Fruit fly (Drosophila melanogaster) whole organism, embryonic: Measurements from ENCODE around the gene CG15390.

Experiments used
- Awh ChIP-seq: fragments of 200-800 bp; sonication (Bioruptor generic); IDR thresholded peaks from 2 replicates; pipeline ENCODE4, ENCODE4 v1.3.6; 2022; ENCODE audit warnings: missing biosample characterization, missing genetic modification characterization
- Bteb2 ChIP-seq: fragments of 200-800 bp; sonication (Bioruptor generic); optimal IDR thresholded peaks from 2 replicates; lab custom pipeline; 2016; ENCODE audit warnings: missing biosample characterization, missing genetic modification characterization
- CG10209 ChIP-seq: fragments of 200-800 bp; sonication (Bioruptor generic); optimal IDR thresholded peaks from 3 replicates; lab custom pipeline; 2017; ENCODE audit warnings: missing biosample characterization, mild to moderate bottlenecking, missing genetic modification characterization, missing genetic modification reagents
- CG10366 ChIP-seq: fragments of 200-800 bp; sonication (Bioruptor generic); IDR thresholded peaks from 2 replicates; pipeline ENCODE4 v1.3.6; 2022; ENCODE audit warnings: missing biosample characterization, missing genetic modification characterization
- CG11247 ChIP-seq: fragments of 200-800 bp; sonication (Bioruptor generic); IDR thresholded peaks from 2 replicates; pipeline ENCODE4 v1.3.6; 2022; ENCODE audit warnings: missing biosample characterization, missing genetic modification characterization
- CG11504 ChIP-seq: fragments of 200-800 bp; sonication (Bioruptor generic); optimal IDR thresholded peaks from 3 replicates; lab custom pipeline; 2019; ENCODE audit warnings: missing biosample characterization, mild to moderate bottlenecking, missing genetic modification characterization, moderate library complexity
- CG14667 ChIP-seq: fragments of 200-800 bp; sonication (Bioruptor generic); IDR thresholded peaks from 2 replicates; pipeline ENCODE4 v1.3.6; 2022; ENCODE audit warnings: missing biosample characterization, missing genetic modification characterization
- CG17328 ChIP-seq: fragments of 200-800 bp; sonication (Bioruptor generic); IDR thresholded peaks from 2 replicates; pipeline ENCODE4 v1.3.6; 2022; ENCODE audit warnings: missing biosample characterization, missing genetic modification characterization
- CG17359 ChIP-seq: fragments of 200-800 bp; sonication (Bioruptor generic); optimal IDR thresholded peaks from 3 replicates; lab custom pipeline; 2018; ENCODE audit warnings: missing biosample characterization, mild to moderate bottlenecking, missing genetic modification characterization, moderate library complexity
- CG3995 ChIP-seq: fragments of 200-800 bp; sonication (Bioruptor generic); optimal IDR thresholded peaks from 3 replicates; lab custom pipeline; 2016; ENCODE audit warnings: missing biosample characterization, missing genetic modification characterization
- CG4707 ChIP-seq: fragments of 200-800 bp; sonication (Bioruptor generic); optimal IDR thresholded peaks from 2 replicates; lab custom pipeline; 2018; ENCODE audit warnings: missing biosample characterization, mild to moderate bottlenecking, missing genetic modification characterization, moderate library complexity
- CG7271 ChIP-seq: fragments of 200-800 bp; sonication (Bioruptor generic); optimal IDR thresholded peaks from 2 replicates; lab custom pipeline; 2018; ENCODE audit warnings: missing biosample characterization, mild to moderate bottlenecking, missing genetic modification characterization, moderate library complexity
- CG9727 ChIP-seq: fragments of 200-800 bp; sonication (Bioruptor generic); optimal IDR thresholded peaks from 3 replicates; lab custom pipeline; 2017; ENCODE audit warnings: missing biosample characterization, mild to moderate bottlenecking, missing genetic modification characterization
- D19B ChIP-seq: fragments of 200-800 bp; sonication (Bioruptor generic); optimal IDR thresholded peaks from 2 replicates; lab custom pipeline; 2017; ENCODE audit warnings: missing biosample characterization, mild to moderate bottlenecking, missing genetic modification characterization
- Ets65A ChIP-seq: fragments of 200-800 bp; sonication (Bioruptor generic); peaks from one replicate; lab custom pipeline; 2016; ENCODE audit warnings: missing biosample characterization, missing genetic modification characterization
- Fer2 ChIP-seq: fragments of 200-800 bp; sonication (Bioruptor generic); optimal IDR thresholded peaks from 2 replicates; lab custom pipeline; 2018; ENCODE audit warnings: missing biosample characterization, mild to moderate bottlenecking, missing genetic modification characterization, moderate library complexity
- H15 ChIP-seq: fragments of 200-800 bp; sonication (Bioruptor generic); IDR thresholded peaks from 3 replicates; pipeline ENCODE4 v1.3.6; 2022; ENCODE audit warnings: missing biosample characterization, missing genetic modification characterization
- H2.0 ChIP-seq: fragments of 200-800 bp; sonication (Bioruptor generic); IDR thresholded peaks from 2 replicates; pipeline ENCODE4 v1.3.6; 2022; ENCODE audit warnings: missing biosample characterization, missing genetic modification characterization
- Hr51 ChIP-seq, 2 experiments: fragments of 200-800 bp; sonication (Bioruptor generic); optimal IDR thresholded peaks; 2 replicates in 1 of 2; 3 replicates in 1 of 2; lab custom pipeline; 2016 to 2018; ENCODE audit warnings: missing biosample characterization in 2 of 2, missing genetic modification characterization in 2 of 2, mild to moderate bottlenecking in 1 of 2, moderate library complexity in 1 of 2
- Meics ChIP-seq: fragments of 200-800 bp; sonication (Bioruptor generic); optimal IDR thresholded peaks from 2 replicates; lab custom pipeline; 2017; ENCODE audit warnings: missing biosample characterization, mild to moderate bottlenecking, missing genetic modification characterization
- Ptx1 ChIP-seq: fragments of 200-800 bp; sonication (Bioruptor generic); IDR thresholded peaks from 2 replicates; pipeline ENCODE4 v1.3.6; 2022; ENCODE audit warnings: missing biosample characterization, missing genetic modification characterization
- Rfx ChIP-seq: fragments of 200-800 bp; sonication (Bioruptor generic); IDR thresholded peaks from 2 replicates; pipeline ENCODE4 v1.3.6; 2022; ENCODE audit warnings: missing biosample characterization, missing genetic modification characterization
- Sox102F ChIP-seq: fragments of 200-800 bp; sonication (Bioruptor generic); optimal IDR thresholded peaks from 2 replicates; lab custom pipeline; 2018; ENCODE audit warnings: missing biosample characterization, mild to moderate bottlenecking, missing genetic modification characterization, moderate library complexity
- Ssrp ChIP-seq: fragments of 200-800 bp; sonication (Bioruptor generic); optimal IDR thresholded peaks from 2 replicates; lab custom pipeline; 2018; ENCODE audit warnings: missing biosample characterization, mild to moderate bottlenecking, missing genetic modification characterization, moderate library complexity
- ara ChIP-seq: fragments of 200-800 bp; sonication (Bioruptor generic); IDR thresholded peaks from 2 replicates; pipeline ENCODE4 v1.3.6; 2022; ENCODE audit warnings: missing biosample characterization, missing genetic modification characterization
- bowl ChIP-seq: fragments of 200-800 bp; sonication (Bioruptor generic); IDR thresholded peaks from 2 replicates; pipeline ENCODE4 v1.3.6; 2022; ENCODE audit warnings: missing biosample characterization, missing genetic modification characterization
- ci ChIP-seq: fragments of 200-800 bp; sonication (Bioruptor generic); IDR thresholded peaks from 3 replicates; pipeline ENCODE4 v1.3.6; 2022; ENCODE audit warnings: missing biosample characterization, missing genetic modification characterization
- dm ChIP-seq: fragments of 200-800 bp; sonication (Bioruptor generic); optimal IDR thresholded peaks from 3 replicates; lab custom pipeline; 2016; ENCODE audit warnings: missing biosample characterization, missing genetic modification characterization
- esg ChIP-seq: fragments of 200-800 bp; sonication (Bioruptor generic); conservative IDR thresholded peaks from 2 replicates; pipeline ENCODE4 v1.3.6; 2022; ENCODE audit warnings: missing biosample characterization, missing genetic modification characterization
- ewg ChIP-seq: fragments of 200-800 bp; sonication (Bioruptor generic); optimal IDR thresholded peaks from 3 replicates; lab custom pipeline; 2017; ENCODE audit warnings: mild to moderate bottlenecking, missing biosample characterization, missing genetic modification reagents, missing genetic modification characterization
- hkb ChIP-seq, 2 experiments: fragments of 200-800 bp in 1 of 2; fragments of >200 bp in 1 of 2; sonication (Bioruptor generic) in 1 of 2; IDR thresholded peaks in 1 of 2; optimal IDR thresholded peaks in 1 of 2; 2 replicates each; pipeline versions ENCODE4 v1.3.6 to Lab custom; 2017 to 2022; ENCODE audit warnings: missing biosample characterization in 1 of 2, missing genetic modification characterization in 1 of 2
- ind ChIP-seq: fragments of 200-800 bp; sonication (Bioruptor generic); optimal IDR thresholded peaks from 3 replicates; lab custom pipeline; 2016; ENCODE audit warnings: missing biosample characterization, missing genetic modification characterization
- lab ChIP-seq: fragments of 200-800 bp; sonication (Bioruptor generic); optimal IDR thresholded peaks from 3 replicates; lab custom pipeline; 2017; ENCODE audit warnings: missing biosample characterization, missing genetic modification characterization, mild to moderate bottlenecking, moderate library complexity, missing genetic modification reagents
- lov ChIP-seq, 2 experiments: fragments of 200-800 bp in 1 of 2; fragments of >200 bp in 1 of 2; sonication (Bioruptor generic) in 1 of 2; IDR thresholded peaks in 1 of 2; optimal IDR thresholded peaks in 1 of 2; 2 replicates in 1 of 2; 3 replicates in 1 of 2; pipeline versions ENCODE4 v1.3.6 to Lab custom; 2017 to 2022; ENCODE audit warnings: missing biosample characterization in 1 of 2, missing genetic modification characterization in 1 of 2
- pan ChIP-seq, 4 experiments: fragments of >200 bp in 3 of 4; fragments of 200-800 bp in 1 of 4; sonication (Bioruptor generic) in 1 of 4; optimal IDR thresholded peaks in 3 of 4; IDR thresholded peaks in 1 of 4; 2 replicates each; pipeline versions ENCODE4 v1.3.6 to Lab custom; 2017 to 2022; ENCODE audit warnings: missing biosample characterization in 2 of 4, missing genetic modification characterization in 2 of 4, mixed read lengths in 1 of 4
- phol ChIP-seq: fragments of 200-800 bp; sonication (Bioruptor generic); optimal IDR thresholded peaks from 3 replicates; lab custom pipeline; 2018; ENCODE audit warnings: missing biosample characterization, mild to moderate bottlenecking, missing genetic modification characterization, moderate library complexity
- row ChIP-seq: fragments of 200-800 bp; sonication (Bioruptor generic); IDR thresholded peaks from 3 replicates; pipeline ENCODE4 v1.3.6; 2022; ENCODE audit warnings: missing biosample characterization, missing genetic modification characterization
- sens ChIP-seq: fragments of 200-800 bp; sonication (Bioruptor generic); peaks from one replicate; lab custom pipeline; 2016; ENCODE audit warnings: missing biosample characterization, missing genetic modification characterization
- seq ChIP-seq: fragments of 200-800 bp; sonication (Bioruptor generic); IDR thresholded peaks from 2 replicates; pipeline ENCODE4 v1.3.6; 2022; ENCODE audit warnings: missing biosample characterization, missing genetic modification characterization
- sisA ChIP-seq: fragments of 200-800 bp; sonication (Bioruptor generic); IDR thresholded peaks from 2 replicates; pipeline ENCODE4 v1.3.6; 2022; ENCODE audit warnings: missing biosample characterization, missing genetic modification characterization
- sna ChIP-seq: fragments of 200-800 bp; sonication (Bioruptor generic); IDR thresholded peaks from 2 replicates; pipeline ENCODE4 v1.3.6; 2022; ENCODE audit warnings: missing biosample characterization, missing genetic modification characterization; ENCODE audit not compliant: partially characterized antibody
- sqz ChIP-seq: fragments of 200-800 bp; sonication (Bioruptor generic); optimal IDR thresholded peaks from 3 replicates; lab custom pipeline; 2018; ENCODE audit warnings: missing biosample characterization, mild to moderate bottlenecking, missing genetic modification characterization
- stc ChIP-seq: fragments of 200-800 bp; sonication (Bioruptor generic); IDR thresholded peaks from 2 replicates; pipeline ENCODE4 v1.3.6; 2022; ENCODE audit warnings: missing biosample characterization, missing genetic modification characterization
- toy ChIP-seq: fragments of 200-800 bp; sonication (Bioruptor generic); IDR thresholded peaks from 2 replicates; pipeline ENCODE4 v1.3.6; 2022; ENCODE audit warnings: missing biosample characterization, missing genetic modification characterization
- ttk ChIP-seq: fragments of 200-800 bp; sonication (Bioruptor generic); IDR thresholded peaks from 2 replicates; pipeline ENCODE4 v2.1.2; 2022; ENCODE audit warnings: missing biosample characterization, missing genetic modification characterization
- zf30C ChIP-seq: fragments of 200-800 bp; sonication (Bioruptor generic); optimal IDR thresholded peaks from 3 replicates; lab custom pipeline; 2018; ENCODE audit warnings: missing biosample characterization, mild to moderate bottlenecking, missing genetic modification characterization

CG15390 gene

dm6 chr2L:2402194-2402593 lies 27.7 kb downstream of the CG15390 start (continued):
- no peak; the same call in 1 of the 2 replicates for TF ChIP-seq seq (GFP tag; lab: Robert Waterston, UW)
- 0 out of 3 replicates have a peak, but pooled peaks have one; percentile 43 for TF ChIP-seq H15
- no peak for TF ChIP-seq hkb (optimal IDR thresholded peaks at IDR 0.05; lab: Kevin White, UChicago)
- TF ChIP-seq hkb (GFP tag; IDR thresholded peaks at IDR 0.05; lab: Robert Waterston, UW): peak; percentile 50
- TF ChIP-seq Ets65A (GFP tag; lab: Kevin White, UChicago): peak; percentile 35
- 0 out of 2 replicates have a peak, but pooled peaks have one; percentile 4 for TF ChIP-seq H2.0 (GFP tag; lab: Robert Waterston, UW)
- no peak for TF ChIP-seq pan (optimal IDR thresholded peaks at IDR 0.05; lab: Kevin White, UChicago)
- TF ChIP-seq pan (GFP tag; optimal IDR thresholded peaks at IDR 0.05 in 1 of 2, IDR thresholded peaks at IDR 0.05 in 1 of 2): peak in 1 of 2 experiments; percentile 42
- no peak for TF ChIP-seq CG3995 (GFP tag; lab: Kevin White, UChicago)
- peak; percentile 15 for TF ChIP-seq ind (GFP tag; lab: Kevin White, UChicago)
- peak; percentile 36 for TF ChIP-seq CG17359 (tag; lab: Kevin White, UChicago)
- TF ChIP-seq CG17328 (GFP tag; lab: Robert Waterston, UW): peak; percentile 46; the same call in 1 of the 2 replicates
- no peak for TF ChIP-seq Fer2
- no peak for TF ChIP-seq CG4707
- TF ChIP-seq Hr51 (GFP tag; optimal IDR thresholded peaks at IDR 0.05; lab: Kevin White, UChicago): peak in 1 of 2 experiments; percentile 17
- TF ChIP-seq ara (GFP tag; lab: Robert Waterston, UW): 0 out of 2 replicates have a peak, but pooled peaks have one; percentile 38
- TF ChIP-seq CG10366 (GFP tag; lab: Robert Waterston, UW): peak; percentile 34; the same call in 1 of the 2 replicates
- no peak for TF ChIP-seq Bteb2 (GFP tag; lab: Kevin White, UChicago)
- no peak for TF ChIP-seq bowl (GFP tag; lab: Robert Waterston, UW)
- TF ChIP-seq CG9727 (GFP tag; lab: Kevin White, UChicago): no peak
- TF ChIP-seq CG11504: peak; percentile 54
- TF ChIP-seq lab (GFP tag; lab: Kevin White, UChicago): peak; percentile 36
- TF ChIP-seq toy (GFP tag; lab: Robert Waterston, UW): no peak
- peak; percentile 57 for TF ChIP-seq Ptx1
- TF ChIP-seq Ssrp: peak; percentile 14
- TF ChIP-seq D19B: no peak
- TF ChIP-seq ci: 0 out of 3 replicates have a peak, but pooled peaks have one; percentile 20
- TF ChIP-seq Awh (GFP tag; lab: Robert Waterston, UW): peak; percentile 45; the same call in 1 of the 2 replicates
- TF ChIP-seq sens (GFP tag; lab: Kevin White, UChicago): peak; percentile 72
- peak; percentile 31 for TF ChIP-seq Sox102F (GFP tag; lab: Kevin White, UChicago)
- TF ChIP-seq CG10209 (GFP tag; lab: Kevin White, UChicago): no peak
- TF ChIP-seq stc (GFP tag; lab: Robert Waterston, UW): no peak
- peak; percentile 43; the same call in 1 of the 2 replicates for TF ChIP-seq esg
- TF ChIP-seq phol (tag; lab: Kevin White, UChicago): no peak
- no peak for TF ChIP-seq CG7271
- TF ChIP-seq sqz: no peak
- no peak for TF ChIP-seq CG11247 (GFP tag; lab: Robert Waterston, UW)
- peak; percentile 48; the same call in 2 of the 3 replicates for TF ChIP-seq row (GFP tag; lab: Robert Waterston, UW)
- peak; percentile 35; the same call in 1 of the 2 replicates for TF ChIP-seq Rfx (GFP tag; lab: Robert Waterston, UW)
- no peak for TF ChIP-seq ewg (GFP tag; lab: Kevin White, UChicago)
- no peak for TF ChIP-seq dm
- no peak for TF ChIP-seq Meics (GFP tag; lab: Kevin White, UChicago)
- TF ChIP-seq CG14667: 0 out of 2 replicates have a peak, but pooled peaks have one; percentile 20
- TF ChIP-seq sna: no peak
- peak; percentile 35; the same call in 1 of the 2 replicates for TF ChIP-seq ttk (GFP tag; lab: Robert Waterston, UW)
- 0 out of 2 replicates have a peak, but pooled peaks have one; percentile 26 for TF ChIP-seq sisA (GFP tag; lab: Robert Waterston, UW)
- no peak for TF ChIP-seq lov (optimal IDR thresholded peaks at IDR 0.05; lab: Kevin White, UChicago)
- peak; percentile 57; the same call in 1 of the 3 replicates for TF ChIP-seq lov (GFP tag; IDR thresholded peaks at IDR 0.05; lab: Robert Waterston, UW)
- TF ChIP-seq zf30C (GFP tag; lab: Kevin White, UChicago): no peak
- TF ChIP-seq, all 482 proteins: peak for 38
